Worm (Caenorhabditis elegans) whole organism, L2 larva: Measurements from ENCODE around the gene frpr-4.

ENCODE experiments used
- ZK546.5 ChIP-seq: sonication (generic microtip); optimal IDR thresholded peaks from 2 replicates; lab custom pipeline; 2017; ENCODE audit warnings: missing biosample characterization, missing genetic modification characterization
- crh-2 ChIP-seq: sonication (generic microtip); optimal IDR thresholded peaks from 2 replicates; lab custom pipeline; 2017; ENCODE audit warnings: missing biosample characterization, missing genetic modification characterization
- elt-3 ChIP-seq: sonication (generic microtip); optimal IDR thresholded peaks from 2 replicates; lab custom pipeline; 2017; ENCODE audit warnings: missing biosample characterization, missing genetic modification characterization
- fos-1 ChIP-seq: fragments of 150-350 bp; optimal IDR thresholded peaks from 2 replicates; lab custom pipeline; 2014; ENCODE audit warnings: missing biosample characterization, missing genetic modification characterization
- lin-39 ChIP-seq: fragments of 150-350 bp; optimal IDR thresholded peaks from 2 replicates; lab custom pipeline; 2014; ENCODE audit warnings: missing biosample characterization, missing genetic modification reagents, missing genetic modification characterization
- mdl-1 ChIP-seq, 2 experiments: fragments of 150-350 bp in 1 of 2; sonication (generic microtip) in 1 of 2; optimal IDR thresholded peaks; 2 replicates each; lab custom pipeline; 2017; ENCODE audit warnings: missing biosample characterization in 2 of 2, missing genetic modification characterization in 2 of 2
- nhr-10 ChIP-seq: sonication (generic microtip); optimal IDR thresholded peaks from 2 replicates; lab custom pipeline; 2017; ENCODE audit warnings: missing biosample characterization, missing genetic modification characterization
- peb-1 ChIP-seq: fragments of 150-350 bp; optimal IDR thresholded peaks from 2 replicates; lab custom pipeline; 2014; ENCODE audit warnings: missing biosample characterization, missing genetic modification characterization
- sem-4 ChIP-seq: fragments of 150-350 bp; optimal IDR thresholded peaks from 2 replicates; lab custom pipeline; 2014; ENCODE audit warnings: missing biosample characterization, missing genetic modification reagents, missing genetic modification characterization
- unc-55 ChIP-seq: fragments of 150-350 bp; sonication (generic microtip); optimal IDR thresholded peaks from 3 replicates; lab custom pipeline; 2014; ENCODE audit warnings: missing biosample characterization, missing genetic modification reagents, missing genetic modification characterization
- zag-1 ChIP-seq: fragments of 150-350 bp; optimal IDR thresholded peaks from 2 replicates; lab custom pipeline; 2014; ENCODE audit warnings: missing biosample characterization, missing genetic modification characterization

ce11 chrII:5255435-5255834 is at the start of gene frpr-4:
- TF ChIP-seq elt-3 (tag; lab: Kevin White, UChicago) = no peak
- TF ChIP-seq sem-4 = no peak
- no peak for TF ChIP-seq peb-1 (tag; lab: Kevin White, UChicago)
- no peak for TF ChIP-seq lin-39 (tag; lab: Kevin White, UChicago)
- TF ChIP-seq zag-1 (tag; lab: Kevin White, UChicago) = no peak
- TF ChIP-seq unc-55 (GFP tag; lab: Kevin White, UChicago) = no peak
- no peak for TF ChIP-seq mdl-1 (tag; optimal IDR thresholded peaks at IDR 0.05; lab: Kevin White, UChicago)
- no peak for TF ChIP-seq fos-1 (tag; lab: Kevin White, UChicago)
- no peak for TF ChIP-seq crh-2 (tag; lab: Kevin White, UChicago)
- TF ChIP-seq ZK546.5 (tag; lab: Kevin White, UChicago) = no peak
- no peak for TF ChIP-seq nhr-10 (tag; lab: Kevin White, UChicago)
